Worm (Caenorhabditis elegans): ENCODE results near the gene C10C5.3.

Gene C10C5.3

DNA sequence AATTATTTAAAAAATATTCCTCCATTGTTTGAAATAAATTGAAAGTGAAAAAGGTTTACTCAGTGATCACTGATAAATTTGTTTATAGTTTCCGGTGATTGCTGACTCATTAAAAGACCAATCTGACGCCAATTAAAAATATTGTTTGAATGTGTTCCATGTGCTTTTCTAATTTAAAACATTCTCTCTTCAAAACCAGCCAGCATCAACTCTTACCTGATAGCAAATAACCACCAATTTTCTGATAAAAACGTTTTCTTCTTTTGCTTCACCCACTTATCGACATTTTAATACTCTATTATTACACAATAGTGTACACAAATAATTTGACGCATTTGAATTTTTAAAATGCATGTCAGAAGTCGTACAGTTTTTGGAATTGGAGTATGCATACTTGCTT, 27.1 kb downstream of the C10C5.3 start, which contains the start of gene F56D5.6:
TSS of gene F56D5.6 (plus strand) at position 208 of the 400 bp plus-strand sequence.
- TF ChIP-seq ceh-24 (tag; optimal IDR thresholded peaks at IDR 0.05) = no peak
- TF ChIP-seq pha-2 (tag; optimal IDR thresholded peaks at IDR 0.05) = no peak

DNA sequence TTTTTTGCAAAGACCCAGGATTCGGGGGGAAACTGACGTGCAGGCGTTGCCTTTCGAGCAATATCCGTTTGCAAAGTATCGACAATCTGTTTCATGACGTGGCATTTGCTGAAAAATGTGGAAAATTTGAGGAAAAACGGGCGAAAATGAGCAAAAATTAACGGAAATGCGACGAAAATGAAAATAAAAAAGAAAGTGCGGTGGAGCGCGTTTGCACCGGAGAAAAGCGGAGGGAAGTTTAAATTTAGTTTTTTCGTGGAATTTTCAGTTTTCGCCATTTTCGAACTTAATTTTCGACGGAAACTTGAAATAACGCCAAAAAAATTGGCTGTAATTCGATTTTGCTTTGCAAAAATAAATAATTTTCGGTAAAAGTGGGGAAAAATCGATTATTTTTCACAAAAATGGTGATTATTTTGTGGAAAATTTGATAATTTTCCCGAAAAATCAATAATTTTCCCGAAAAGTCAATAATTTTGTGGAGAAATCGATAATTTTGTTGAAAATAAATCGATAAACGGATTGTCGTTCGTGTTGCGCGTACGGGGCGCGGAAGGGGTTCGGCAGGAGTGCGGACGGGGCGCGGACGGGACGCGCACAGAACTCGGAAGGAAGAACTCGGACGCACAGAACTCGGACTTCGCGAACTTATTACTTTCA, 29.3 kb downstream of the C10C5.3 start:
- TF ChIP-seq hlh-30 (tag; optimal IDR thresholded peaks at IDR 0.05; ENCODE audit: insufficient read depth) (no peak), ceh-22 (tag; optimal IDR thresholded peaks at IDR 0.05) (no peak), ceh-48 (tag; optimal IDR thresholded peaks at IDR 0.05) (peak; percentile 36)

DNA sequence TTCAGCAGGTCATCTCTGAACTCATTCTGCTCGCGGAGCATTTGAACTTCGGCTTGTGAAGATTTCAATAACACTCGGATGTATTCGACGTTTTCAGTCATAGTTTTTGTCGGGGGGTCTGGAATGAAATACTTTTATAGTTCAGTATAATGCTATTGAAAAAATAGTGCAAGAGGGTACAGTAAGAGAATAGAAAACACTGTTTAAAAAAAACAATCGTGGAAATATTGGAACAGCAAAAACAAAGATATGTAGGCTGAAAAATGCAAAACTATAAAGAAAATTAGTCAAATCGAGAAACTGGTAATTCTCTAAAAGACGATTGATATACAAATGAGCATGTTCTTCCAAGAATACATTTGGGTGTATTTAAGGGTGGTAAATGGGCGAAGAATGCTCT, 33.4 kb downstream of the C10C5.3 start, which contains the start of gene F56D5.5:
TSS of gene F56D5.5 (minus strand) at position 101 of the 400 bp plus-strand sequence.
- TF ChIP-seq hlh-13 (GFP tag; optimal IDR thresholded peaks at IDR 0.05) (no peak), fax-1 (tag; optimal IDR thresholded peaks at IDR 0.05) (no peak), sox-4 (tag; optimal IDR thresholded peaks at IDR 0.05) (no peak), unc-55 (GFP tag; optimal IDR thresholded peaks at IDR 0.05) (no peak), ceh-18 (tag; optimal IDR thresholded peaks at IDR 0.05) (no peak), ceh-31 (tag; optimal IDR thresholded peaks at IDR 0.05) (no peak), lin-11 (tag; optimal IDR thresholded peaks at IDR 0.05) (no peak), ets-4 (tag; optimal IDR thresholded peaks at IDR 0.05) (no peak), ceh-2 (tag; optimal IDR thresholded peaks at IDR 0.05) (no peak), hlh-15 (tag; optimal IDR thresholded peaks at IDR 0.05) (no peak), ceh-30 (tag; optimal IDR thresholded peaks at IDR 0.05) (no peak), unc-3 (GFP tag; conservative IDR thresholded peaks at IDR 0.05) (no peak), unc-3 (tag; optimal IDR thresholded peaks at IDR 0.05) (no peak), ceh-34 (tag; optimal IDR thresholded peaks at IDR 0.05) (no peak), zip-5 (tag; optimal IDR thresholded peaks at IDR 0.05) (no peak), K02D7.2 (tag; optimal IDR thresholded peaks at IDR 0.05) (no peak), odd-2 (tag; optimal IDR thresholded peaks at IDR 0.05) (no peak), Y22D7AL.16 (tag; optimal IDR thresholded peaks at IDR 0.05) (no peak), ztf-16 (tag; optimal IDR thresholded peaks at IDR 0.05) (no peak), syd-9 (tag; optimal IDR thresholded peaks at IDR 0.05) (no peak)

DNA sequence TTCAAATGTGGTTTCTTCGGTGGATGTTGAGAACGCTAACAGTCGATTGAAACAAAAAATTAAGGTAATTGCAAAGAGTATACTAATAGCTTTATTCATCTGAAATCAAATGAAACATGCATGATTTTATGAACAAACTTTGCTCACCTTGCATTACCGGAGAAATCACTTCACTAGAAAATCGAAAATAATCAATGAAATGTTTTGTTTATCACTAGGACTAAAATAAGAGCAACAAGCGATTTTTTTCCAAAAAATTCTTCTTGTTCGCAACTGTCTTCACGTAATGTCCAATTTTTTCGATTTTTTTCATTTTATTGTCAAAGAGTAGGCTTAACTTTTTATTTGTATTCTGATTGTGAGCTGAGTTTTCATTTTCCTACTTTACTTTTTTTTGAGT, 47.8 kb downstream of the C10C5.3 start, which contains the start of gene F56D5.9:
TSS of gene F56D5.9 (minus strand) at position 101 of the 400 bp plus-strand sequence.
- TF ChIP-seq lin-11 (tag; optimal IDR thresholded peaks at IDR 0.05) (no peak), madf-2 (tag; optimal IDR thresholded peaks at IDR 0.05) (no peak), ceh-2 (tag; optimal IDR thresholded peaks at IDR 0.05) (no peak), C38D4.7 (GFP tag; optimal IDR thresholded peaks at IDR 0.05) (no peak), ama-1 (optimal IDR thresholded peaks at IDR 0.05) (no peak), unc-42 (tag; optimal IDR thresholded peaks at IDR 0.05) (no peak), F13H6.1 (tag; optimal IDR thresholded peaks at IDR 0.05) (no peak), sox-4 (tag; optimal IDR thresholded peaks at IDR 0.05) (no peak), nhr-232 (tag; optimal IDR thresholded peaks at IDR 0.05) (no peak)

DNA sequence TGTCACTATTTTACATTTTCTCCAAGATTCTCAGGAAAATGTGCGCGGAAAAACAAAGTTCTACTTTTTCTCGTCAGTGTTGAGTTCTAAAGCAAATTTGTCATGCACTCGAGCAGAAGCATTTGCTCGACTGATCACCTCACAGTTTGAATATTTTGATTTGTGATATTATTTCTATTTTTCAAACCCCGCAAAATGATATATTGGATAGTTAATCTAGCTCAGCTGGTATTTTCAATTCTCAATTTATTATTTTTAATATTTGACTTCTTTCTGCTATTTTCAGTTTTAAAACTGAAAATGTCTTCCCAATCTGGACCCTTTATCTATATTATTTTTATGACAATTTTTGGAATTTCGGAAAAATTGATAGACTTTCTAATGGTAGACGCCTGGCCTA, 48.5 kb downstream of the C10C5.3 start, which contains the start of gene srxa-2:
TSS of gene srxa-2 (plus strand) at position 301 of the 400 bp plus-strand sequence.
- no peak for TF ChIP-seq ceh-45 (GFP tag; IDR thresholded peaks at IDR 0.05)
- TF ChIP-seq unc-42 (tag; optimal IDR thresholded peaks at IDR 0.05) = no peak
- no peak for TF ChIP-seq ama-1 (optimal IDR thresholded peaks at IDR 0.05)
- TF ChIP-seq ceh-34 (tag; optimal IDR thresholded peaks at IDR 0.05) = no peak
- no peak for TF ChIP-seq K09A11.1 (tag; optimal IDR thresholded peaks at IDR 0.05; ENCODE audit: insufficient read depth)
- no peak for TF ChIP-seq ztf-16 (tag; optimal IDR thresholded peaks at IDR 0.05)
- TF ChIP-seq pqm-1 (tag; optimal IDR thresholded peaks at IDR 0.05) = no peak
